Fruit fly (Drosophila melanogaster) whole organism, pupa: ENCODE results near the gene CG9072.
A peak's percentile ranks its signal among the peaks of the same experiment; 100 is the strongest.

ENCODE experiments used
- D1 ChIP-seq: fragments of 200-800 bp; sonication (Bioruptor generic); optimal IDR thresholded peaks from 2 replicates; lab custom pipeline; 2018; ENCODE audit warnings: missing biosample characterization, mild to moderate bottlenecking, missing genetic modification characterization, moderate library complexity
- Ets98B ChIP-seq: fragments of 200-800 bp; sonication (Bioruptor generic); IDR thresholded peaks from 2 replicates; pipeline ENCODE4 v1.3.6; 2022; ENCODE audit warnings: missing biosample characterization, missing genetic modification characterization
- Pif1B ChIP-seq: fragments of 200-800 bp; sonication (Bioruptor generic); optimal IDR thresholded peaks from 3 replicates; lab custom pipeline; 2016; ENCODE audit warnings: missing biosample characterization, missing genetic modification characterization
- rn ChIP-seq: fragments of 200-800 bp; sonication (Bioruptor generic); IDR thresholded peaks from 2 replicates; pipeline ENCODE4 v1.3.6; 2022; ENCODE audit warnings: missing biosample characterization, missing genetic modification characterization

- TF ChIP-seq D1 (tag; lab: Kevin White, UChicago) (peak; percentile 61), Pif1B (GFP tag; lab: Kevin White, UChicago) (peak; percentile 79), rn (peak; percentile 67), Ets98B (GFP tag; lab: Robert Waterston, UW) (peak; percentile 87)
Observed at dm6 chrX:15074646-15075351, 21.0 kb downstream of the CG9072 start.
